Worm (Caenorhabditis elegans) whole organism, midembryonic: ENCODE results near the gene tceb-3.

Source experiments
- T22C8.4 ChIP-seq: fragments of 200-800 bp; sonication (Bioruptor generic); IDR thresholded peaks from 2 replicates; pipeline ENCODE4 v1.3.6; 2022; ENCODE audit warnings: missing genetic modification characterization, missing compliant biosample characterization
- cog-1 ChIP-seq: sonication (generic microtip); optimal IDR thresholded peaks from 2 replicates; lab custom pipeline; 2016; ENCODE audit warnings: missing genetic modification characterization, missing compliant biosample characterization
- flt-1 ChIP-seq: fragments of 200-800 bp; sonication (Bioruptor generic); IDR thresholded peaks from 2 replicates; pipeline ENCODE4 v1.3.6; 2022; ENCODE audit warnings: missing genetic modification characterization, missing compliant biosample characterization
- klf-2 ChIP-seq: fragments of 200-800 bp; sonication (Bioruptor generic); conservative IDR thresholded peaks from 2 replicates; pipeline ENCODE4 v1.3.6; 2022; ENCODE audit warnings: missing genetic modification reagents, missing genetic modification characterization, missing compliant biosample characterization
- med-1 ChIP-seq: sonication (generic microtip); optimal IDR thresholded peaks from 2 replicates; lab custom pipeline; 2017; ENCODE audit warnings: missing genetic modification characterization, mild to moderate bottlenecking, missing compliant biosample characterization, antibody characterized with exemption, missing genetic modification reagents; ENCODE audit not compliant: insufficient read depth
- ztf-23 ChIP-seq: fragments of 200-800 bp; sonication (Bioruptor generic); IDR thresholded peaks from 2 replicates; pipeline ENCODE4 v1.3.6; 2022; ENCODE audit warnings: missing genetic modification reagents, missing genetic modification characterization, missing compliant biosample characterization
- ztf-29 ChIP-seq: fragments of 200-800 bp; sonication (Bioruptor generic); IDR thresholded peaks from 2 replicates; pipeline ENCODE4 v1.3.6; 2022; ENCODE audit warnings: missing genetic modification reagents, missing genetic modification characterization, missing compliant biosample characterization

DNA sequence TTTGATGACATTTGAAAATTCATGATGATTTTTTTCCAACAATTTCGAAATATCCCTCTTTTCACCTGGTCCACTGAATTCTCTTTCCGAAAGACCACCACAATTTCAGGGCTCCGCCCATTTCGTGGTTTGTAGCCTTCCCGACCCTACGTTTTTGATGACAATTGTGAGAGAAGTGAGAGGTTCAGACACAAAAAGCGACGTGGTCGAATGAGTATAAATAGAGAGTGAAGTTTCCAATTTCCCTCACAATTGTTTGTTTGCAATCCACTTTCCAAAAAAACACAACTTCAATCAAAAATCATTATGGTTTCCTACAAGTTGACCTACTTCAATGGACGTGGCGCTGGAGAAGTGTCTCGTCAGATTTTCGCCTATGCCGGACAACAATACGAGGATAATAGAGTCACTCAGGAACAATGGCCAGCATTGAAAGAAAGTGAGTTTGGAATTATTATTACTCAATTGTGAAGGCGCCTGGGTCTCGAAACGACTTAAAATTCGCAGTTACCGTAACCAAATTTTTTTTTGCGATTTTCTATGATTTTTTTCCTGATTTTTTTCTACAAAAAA lies 3.0 kb upstream of the tceb-3 start, which contains the start of gene gst-5:
- TF ChIP-seq flt-1 (GFP tag; lab: Robert Waterston, UW) (no peak), ztf-29 (GFP tag; lab: Robert Waterston, UW) (no peak), med-1 (no peak), T22C8.4 (GFP tag; lab: Robert Waterston, UW) (no peak), cog-1 (tag; lab: Kevin White, UChicago) (no peak), klf-2 (no peak), ztf-23 (GFP tag; lab: Robert Waterston, UW) (no peak)
